Worm (Caenorhabditis elegans) whole organism, early embryonic: ENCODE data around the gene C04A11.2.

Experiments used
- B0310.2 ChIP-seq: sonication (generic microtip); optimal IDR thresholded peaks from 2 replicates; lab custom pipeline; 2016; ENCODE audit warnings: mild to moderate bottlenecking, missing genetic modification characterization, missing compliant biosample characterization
- F13C5.2 ChIP-seq: sonication (generic microtip); optimal IDR thresholded peaks from 2 replicates; lab custom pipeline; 2017; ENCODE audit warnings: mild to moderate bottlenecking, missing genetic modification characterization, inconsistent platforms, missing compliant biosample characterization
- aly-1 ChIP-seq: sonication (generic microtip); optimal IDR thresholded peaks from 2 replicates; lab custom pipeline; 2016; ENCODE audit warnings: missing genetic modification characterization, missing compliant biosample characterization
- ama-1 ChIP-seq: fragments of 150-350 bp; optimal IDR thresholded peaks from 2 replicates; lab custom pipeline; 2014
- ceh-13 ChIP-seq: fragments of 200-800 bp; sonication (Bioruptor generic); optimal IDR thresholded peaks from 2 replicates; lab custom pipeline; 2018; ENCODE audit warnings: mild to moderate bottlenecking, missing genetic modification characterization, missing compliant biosample characterization
- ceh-36 ChIP-seq: sonication (generic microtip); optimal IDR thresholded peaks from 2 replicates; lab custom pipeline; 2016; ENCODE audit warnings: missing genetic modification characterization, inconsistent platforms, missing compliant biosample characterization
- ets-7 ChIP-seq: sonication (generic microtip); optimal IDR thresholded peaks from 2 replicates; lab custom pipeline; 2016; ENCODE audit warnings: missing genotype, missing genetic modification characterization, missing compliant biosample characterization
- flt-1 ChIP-seq: fragments of 200-800 bp; sonication (Bioruptor generic); IDR thresholded peaks from 2 replicates; pipeline ENCODE4 v1.3.6; 2022; ENCODE audit warnings: missing genetic modification characterization, missing compliant biosample characterization
- hmbx-1 ChIP-seq: sonication (generic microtip); optimal IDR thresholded peaks from 2 replicates; lab custom pipeline; 2016; ENCODE audit warnings: mild to moderate bottlenecking, missing genetic modification characterization, missing compliant biosample characterization
- hmg-4 ChIP-seq: fragments of 200-800 bp; sonication (Bioruptor generic); optimal IDR thresholded peaks from 2 replicates; lab custom pipeline; 2018; ENCODE audit warnings: mild to moderate bottlenecking, missing genetic modification characterization, missing compliant biosample characterization
- hnd-1 ChIP-seq: sonication (generic microtip); optimal IDR thresholded peaks from 2 replicates; lab custom pipeline; 2016; ENCODE audit warnings: missing genetic modification characterization, missing compliant biosample characterization
- pes-1 ChIP-seq: fragments of 200-800 bp; sonication (Bioruptor generic); IDR thresholded peaks from 2 replicates; pipeline ENCODE4 v1.3.6; 2022; ENCODE audit warnings: missing genetic modification reagents, missing genetic modification characterization, missing compliant biosample characterization
- scrt-1 ChIP-seq: fragments of 200-800 bp; sonication (Bioruptor generic); IDR thresholded peaks from 2 replicates; pipeline ENCODE4 v1.3.6; 2022; ENCODE audit warnings: missing genetic modification characterization, missing compliant biosample characterization
- sea-1 ChIP-seq: fragments of 200-800 bp; sonication (Bioruptor generic); conservative IDR thresholded peaks from 2 replicates; pipeline ENCODE4 v1.3.6; 2022; ENCODE audit warnings: missing genetic modification characterization, missing compliant biosample characterization
- tbx-11 ChIP-seq: fragments of 200-800 bp; sonication (Bioruptor generic); IDR thresholded peaks from 2 replicates; pipeline ENCODE4 v1.3.6; 2022; ENCODE audit warnings: missing genetic modification characterization, missing compliant biosample characterization
- tbx-37 ChIP-seq: fragments of 200-800 bp; sonication (Bioruptor generic); conservative IDR thresholded peaks from 2 replicates; pipeline ENCODE4 v1.3.6; 2022; ENCODE audit warnings: missing genetic modification reagents, missing genetic modification characterization, missing compliant biosample characterization
- tra-4 ChIP-seq: sonication (generic microtip); optimal IDR thresholded peaks from 2 replicates; lab custom pipeline; 2017; ENCODE audit warnings: missing genetic modification characterization, missing compliant biosample characterization

C04A11.2 gene

ce11 chrX:13633876-13634479 is 34.6 kb downstream of the C04A11.2 start:
- no peak for TF ChIP-seq tbx-11 (GFP tag; lab: Robert Waterston, UW)
- TF ChIP-seq aly-1 (tag; lab: Kevin White, UChicago): no peak
- no peak for TF ChIP-seq tbx-37 (GFP tag; lab: Robert Waterston, UW)
- TF ChIP-seq tra-4 (tag; lab: Kevin White, UChicago): no peak

ce11 chrX:13633032-13633431 is 35.6 kb downstream of the C04A11.2 start:
- TF ChIP-seq sea-1: no peak
- no peak for TF ChIP-seq aly-1 (tag; lab: Kevin White, UChicago)
- no peak for TF ChIP-seq hmbx-1 (tag; lab: Kevin White, UChicago)
- TF ChIP-seq ceh-36: no peak
- no peak for TF ChIP-seq scrt-1 (GFP tag; lab: Robert Waterston, UW)
- no peak for TF ChIP-seq F13C5.2 (tag; lab: Kevin White, UChicago)
- TF ChIP-seq ets-7: no peak
- TF ChIP-seq ama-1: no peak
- no peak for TF ChIP-seq flt-1 (GFP tag; lab: Robert Waterston, UW)
- no peak for TF ChIP-seq pes-1
- no peak for TF ChIP-seq ceh-13 (GFP tag; lab: Kevin White, UChicago)
- no peak for TF ChIP-seq tbx-37 (GFP tag; lab: Robert Waterston, UW)
- TF ChIP-seq tra-4 (tag; lab: Kevin White, UChicago): no peak
- no peak for TF ChIP-seq tbx-11 (GFP tag; lab: Robert Waterston, UW)
- TF ChIP-seq hmg-4 (GFP tag; lab: Kevin White, UChicago): no peak
- no peak for TF ChIP-seq B0310.2 (tag; lab: Kevin White, UChicago)
- TF ChIP-seq hnd-1 (tag; lab: Kevin White, UChicago): no peak

DNA sequence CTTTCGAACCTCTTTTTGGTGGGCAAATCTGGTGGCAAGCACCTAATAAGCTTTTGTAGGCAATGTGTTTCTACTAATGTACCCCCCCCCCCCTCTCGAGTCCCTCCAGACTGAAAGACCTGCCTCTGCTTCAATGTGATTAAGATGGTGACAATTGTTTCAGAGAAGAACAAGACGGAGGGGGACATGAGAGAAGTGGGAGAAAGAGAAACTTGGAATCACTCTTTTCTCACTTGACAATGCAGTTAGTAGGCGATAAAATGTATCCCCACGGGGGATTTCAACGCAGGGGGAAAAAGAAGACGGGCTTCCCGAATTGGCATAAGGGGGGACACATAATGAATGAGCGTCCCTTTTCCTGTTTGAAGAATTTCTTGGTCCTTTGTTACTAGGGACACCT is 36.4 kb downstream of the C04A11.2 start:
- no peak for TF ChIP-seq sea-1

DNA sequence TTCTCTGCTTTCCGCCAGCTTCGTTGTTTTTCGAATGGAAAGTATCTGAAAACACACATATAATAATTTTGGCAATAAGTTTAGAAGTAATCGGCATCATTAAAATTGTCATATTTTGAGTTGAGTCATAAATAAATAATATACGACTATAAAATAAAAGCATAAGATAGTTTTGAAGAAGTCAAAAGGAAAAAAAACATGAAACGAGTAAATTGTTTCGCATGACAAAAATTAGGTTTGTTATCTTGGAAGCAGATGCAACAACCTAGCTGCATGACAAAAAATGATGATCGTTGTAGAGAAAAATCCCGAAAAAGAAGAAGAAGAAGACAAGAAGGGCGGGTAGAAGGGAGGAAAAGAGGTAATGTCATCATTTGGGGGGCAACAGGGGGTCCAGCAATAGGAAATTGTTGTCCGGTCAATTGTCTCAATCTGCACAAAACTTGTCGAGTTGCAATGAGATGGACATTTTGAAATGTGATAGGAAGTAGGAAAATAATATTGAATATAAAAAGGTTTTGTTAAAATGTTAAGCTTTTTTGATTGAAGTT is 37.4 kb downstream of the C04A11.2 start, which contains the start of gene nlg-1:
TSS of gene nlg-1 (minus strand) at position 51 of the 551 bp plus-strand sequence.
- no peak for TF ChIP-seq B0310.2 (tag; lab: Kevin White, UChicago)
- TF ChIP-seq ama-1: no peak
- no peak for TF ChIP-seq flt-1 (GFP tag; lab: Robert Waterston, UW)
- TF ChIP-seq hmg-4 (GFP tag; lab: Kevin White, UChicago): no peak
- TF ChIP-seq hmbx-1 (tag; lab: Kevin White, UChicago): no peak
- TF ChIP-seq sea-1: no peak
- TF ChIP-seq aly-1 (tag; lab: Kevin White, UChicago): no peak
- TF ChIP-seq pes-1: no peak
- TF ChIP-seq hnd-1 (tag; lab: Kevin White, UChicago): no peak
- no peak for TF ChIP-seq ceh-36
- no peak for TF ChIP-seq ets-7
- TF ChIP-seq tra-4 (tag; lab: Kevin White, UChicago): no peak
- TF ChIP-seq ceh-13 (GFP tag; lab: Kevin White, UChicago): no peak

ce11 chrX:13621628-13622027 is 47.0 kb downstream of the C04A11.2 start, which contains the start of gene Y12A6A.1:
Gene Y12A6A.1 (minus strand): TSS chrX:13621728.
- TF ChIP-seq ama-1: no peak
- no peak for TF ChIP-seq scrt-1 (GFP tag; lab: Robert Waterston, UW)
- TF ChIP-seq tra-4 (tag; lab: Kevin White, UChicago): no peak
- no peak for TF ChIP-seq flt-1 (GFP tag; lab: Robert Waterston, UW)
- TF ChIP-seq ceh-13 (GFP tag; lab: Kevin White, UChicago): no peak

DNA sequence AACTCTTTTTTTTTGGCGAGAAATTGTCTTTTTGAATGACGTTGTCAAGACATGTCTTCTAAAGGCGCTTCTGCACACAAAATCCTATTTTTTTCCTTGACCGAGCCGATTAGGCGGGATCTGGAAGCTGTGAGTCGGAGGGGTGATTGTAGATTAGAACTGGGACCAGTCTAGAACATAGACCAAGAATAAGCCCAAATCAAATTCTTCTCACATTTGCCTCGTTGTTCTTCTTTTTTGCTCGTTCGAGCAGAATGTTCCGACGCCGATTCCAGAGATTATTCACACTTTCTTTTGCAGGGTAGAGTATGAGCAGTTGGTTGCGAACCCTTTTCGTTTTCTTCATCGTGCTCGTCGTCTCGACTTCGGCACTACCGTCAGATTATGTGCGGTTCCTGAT is 50.1 kb downstream of the C04A11.2 start, which contains the start of gene nlp-53:
TSS of gene nlp-53 (plus strand) at position 301 of the 400 bp plus-strand sequence.
- TF ChIP-seq hmg-4 (GFP tag; lab: Kevin White, UChicago) (no peak), tra-4 (tag; lab: Kevin White, UChicago) (no peak), ets-7 (no peak), flt-1 (GFP tag; lab: Robert Waterston, UW) (no peak), hnd-1 (tag; lab: Kevin White, UChicago) (no peak), tbx-11 (GFP tag; lab: Robert Waterston, UW) (no peak), ceh-13 (GFP tag; lab: Kevin White, UChicago) (no peak), hmbx-1 (tag; lab: Kevin White, UChicago) (no peak), ceh-36 (no peak)
